Fruit fly (Drosophila melanogaster) whole organism, pupa: Measurements from ENCODE around the gene fzy.

Experiments
- CG10348 ChIP-seq: fragments of 200-800 bp; sonication (Bioruptor generic); IDR thresholded peaks from 2 replicates; pipeline ENCODE4 v1.3.6; 2022; ENCODE audit warnings: missing biosample characterization, missing genetic modification characterization
- CG12605 ChIP-seq: fragments of 200-800 bp; sonication (Bioruptor generic); IDR thresholded peaks from 2 replicates; pipeline ENCODE4 v1.3.6; 2022; ENCODE audit warnings: missing biosample characterization, missing genetic modification characterization
- CG13204 ChIP-seq: fragments of 200-800 bp; sonication (Bioruptor generic); optimal IDR thresholded peaks from 2 replicates; lab custom pipeline; 2018; ENCODE audit warnings: missing biosample characterization, mild to moderate bottlenecking, missing genetic modification characterization, moderate library complexity
- CG14655 ChIP-seq: fragments of 200-800 bp; sonication (Bioruptor generic); optimal IDR thresholded peaks from 3 replicates; lab custom pipeline; 2017; ENCODE audit warnings: mild to moderate bottlenecking, missing biosample characterization, missing genetic modification reagents, missing genetic modification characterization
- CG15710 ChIP-seq: fragments of 200-800 bp; sonication (Bioruptor generic); optimal IDR thresholded peaks from 2 replicates; lab custom pipeline; 2018; ENCODE audit warnings: missing biosample characterization, mild to moderate bottlenecking, missing genetic modification characterization, moderate library complexity
- CG17806 ChIP-seq: fragments of 200-800 bp; sonication (Bioruptor generic); optimal IDR thresholded peaks from 2 replicates; lab custom pipeline; 2018; ENCODE audit warnings: missing biosample characterization, mild to moderate bottlenecking, missing genetic modification characterization, moderate library complexity
- CG32121 ChIP-seq: fragments of 200-800 bp; sonication (Bioruptor generic); IDR thresholded peaks from 2 replicates; pipeline ENCODE4 v1.3.6; 2022; ENCODE audit warnings: missing biosample characterization, missing genetic modification characterization
- CG34367 ChIP-seq: fragments of 200-800 bp; sonication (Bioruptor generic); optimal IDR thresholded peaks from 2 replicates; lab custom pipeline; 2018; ENCODE audit warnings: missing biosample characterization, mild to moderate bottlenecking, missing genetic modification characterization
- CG4496 ChIP-seq: fragments of 200-800 bp; sonication (Bioruptor generic); IDR thresholded peaks from 3 replicates; pipeline ENCODE4 v1.3.6; 2022; ENCODE audit warnings: missing biosample characterization, missing genetic modification characterization
- CG8159 ChIP-seq: fragments of 200-800 bp; sonication (Bioruptor generic); optimal IDR thresholded peaks from 3 replicates; lab custom pipeline; 2018; ENCODE audit warnings: missing biosample characterization, mild to moderate bottlenecking, missing genetic modification characterization, moderate library complexity
- CG8301 ChIP-seq: fragments of 200-800 bp; sonication (Bioruptor generic); optimal IDR thresholded peaks from 2 replicates; lab custom pipeline; 2018; ENCODE audit warnings: missing biosample characterization, mild to moderate bottlenecking, missing genetic modification characterization
- CG9948 ChIP-seq: fragments of 200-800 bp; sonication (Bioruptor generic); optimal IDR thresholded peaks from 2 replicates; lab custom pipeline; 2018; ENCODE audit warnings: missing biosample characterization, mild to moderate bottlenecking, missing genetic modification characterization, moderate library complexity
- D1 ChIP-seq: fragments of 200-800 bp; sonication (Bioruptor generic); optimal IDR thresholded peaks from 2 replicates; lab custom pipeline; 2018; ENCODE audit warnings: missing biosample characterization, mild to moderate bottlenecking, missing genetic modification characterization, moderate library complexity
- EcR ChIP-seq: fragments of 200-800 bp; sonication (Bioruptor generic); optimal IDR thresholded peaks from 3 replicates; lab custom pipeline; 2019; ENCODE audit warnings: missing biosample characterization, missing genetic modification characterization, mild to moderate bottlenecking, moderate library complexity, missing genetic modification reagents
- Ets98B ChIP-seq: fragments of 200-800 bp; sonication (Bioruptor generic); IDR thresholded peaks from 2 replicates; pipeline ENCODE4 v1.3.6; 2022; ENCODE audit warnings: missing biosample characterization, missing genetic modification characterization
- Pif1A ChIP-seq: fragments of 200-800 bp; sonication (Bioruptor generic); optimal IDR thresholded peaks from 3 replicates; lab custom pipeline; 2016; ENCODE audit warnings: missing biosample characterization, missing genetic modification characterization
- Pif1B ChIP-seq: fragments of 200-800 bp; sonication (Bioruptor generic); optimal IDR thresholded peaks from 3 replicates; lab custom pipeline; 2016; ENCODE audit warnings: missing biosample characterization, missing genetic modification characterization
- Snoo ChIP-seq: fragments of 200-800 bp; sonication (Bioruptor generic); optimal IDR thresholded peaks from 3 replicates; lab custom pipeline; 2017; ENCODE audit warnings: missing biosample characterization, mild to moderate bottlenecking, missing genetic modification characterization, inconsistent platforms
- fd96Ca ChIP-seq: fragments of 200-800 bp; sonication (Bioruptor generic); IDR thresholded peaks from 3 replicates; pipeline ENCODE4 v1.3.6; 2022; ENCODE audit warnings: missing biosample characterization, missing genetic modification characterization
- gl ChIP-seq: fragments of 200-800 bp; sonication (Bioruptor generic); optimal IDR thresholded peaks from 2 replicates; lab custom pipeline; 2018; ENCODE audit warnings: missing biosample characterization, mild to moderate bottlenecking, missing genetic modification characterization
- rn ChIP-seq: fragments of 200-800 bp; sonication (Bioruptor generic); IDR thresholded peaks from 2 replicates; pipeline ENCODE4 v1.3.6; 2022; ENCODE audit warnings: missing biosample characterization, missing genetic modification characterization

fzy gene

DNA sequence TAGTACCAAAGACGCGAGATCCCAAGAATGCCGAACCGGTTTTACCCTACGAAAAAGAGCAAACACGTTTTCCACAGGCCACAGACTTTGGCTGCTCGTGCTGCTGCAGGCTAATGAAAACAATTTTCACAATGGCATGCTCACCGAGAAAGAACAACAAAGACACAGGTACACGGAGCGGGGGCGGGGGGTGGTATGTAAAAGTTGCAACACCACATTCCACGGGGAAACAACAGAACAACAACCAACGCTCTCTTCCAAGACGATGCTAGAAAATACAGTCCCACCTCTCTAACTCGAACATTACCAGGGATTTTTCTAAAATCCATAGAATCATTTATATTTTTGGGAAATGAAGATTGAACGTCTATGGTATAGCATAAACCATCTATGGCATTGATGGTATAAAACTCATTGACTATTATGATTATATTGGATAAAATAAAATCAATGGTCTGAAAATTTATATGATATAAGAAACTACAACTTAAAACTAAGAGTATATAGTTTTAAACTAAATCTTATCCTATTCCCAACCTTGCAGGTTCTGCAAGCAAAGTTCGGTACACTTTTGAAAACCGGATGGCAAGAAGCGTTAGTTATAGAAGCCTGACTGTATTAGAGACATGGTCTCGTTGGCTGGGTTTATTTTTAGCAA, 29.2 kb upstream of the fzy start:
- TF ChIP-seq CG13204 (GFP tag; lab: Kevin White, UChicago): no peak
- TF ChIP-seq Snoo (tag; lab: Kevin White, UChicago): no peak
- TF ChIP-seq gl: no peak
- peak; percentile 61 for TF ChIP-seq CG9948 (tag; lab: Kevin White, UChicago)
- peak; percentile 60; the same call in 2 of the 3 replicates for TF ChIP-seq CG4496 (GFP tag; lab: Robert Waterston, UW)
- no peak for TF ChIP-seq fd96Ca (GFP tag; lab: Robert Waterston, UW)
- no peak for TF ChIP-seq CG10348 (GFP tag; lab: Robert Waterston, UW)
- TF ChIP-seq EcR: no peak
- TF ChIP-seq CG17806 (tag; lab: Kevin White, UChicago): peak; percentile 50
- no peak for TF ChIP-seq Pif1A (GFP tag; lab: Kevin White, UChicago)
- TF ChIP-seq rn: no peak
- TF ChIP-seq CG8301: peak; percentile 74
- peak; percentile 22; the same call in 1 of the 2 replicates for TF ChIP-seq Ets98B (GFP tag; lab: Robert Waterston, UW)
- TF ChIP-seq CG15710 (tag; lab: Kevin White, UChicago): peak; percentile 12
- peak; percentile 81 for TF ChIP-seq CG14655 (GFP tag; lab: Kevin White, UChicago)
- TF ChIP-seq CG12605 (GFP tag; lab: Robert Waterston, UW): no peak
- peak; percentile 54 for TF ChIP-seq CG8159
- peak; percentile 28 for TF ChIP-seq CG34367 (tag; lab: Kevin White, UChicago)
- peak; percentile 4 for TF ChIP-seq Pif1B
- no peak for TF ChIP-seq D1 (tag; lab: Kevin White, UChicago)
- TF ChIP-seq CG32121 (GFP tag; lab: Robert Waterston, UW): no peak

DNA sequence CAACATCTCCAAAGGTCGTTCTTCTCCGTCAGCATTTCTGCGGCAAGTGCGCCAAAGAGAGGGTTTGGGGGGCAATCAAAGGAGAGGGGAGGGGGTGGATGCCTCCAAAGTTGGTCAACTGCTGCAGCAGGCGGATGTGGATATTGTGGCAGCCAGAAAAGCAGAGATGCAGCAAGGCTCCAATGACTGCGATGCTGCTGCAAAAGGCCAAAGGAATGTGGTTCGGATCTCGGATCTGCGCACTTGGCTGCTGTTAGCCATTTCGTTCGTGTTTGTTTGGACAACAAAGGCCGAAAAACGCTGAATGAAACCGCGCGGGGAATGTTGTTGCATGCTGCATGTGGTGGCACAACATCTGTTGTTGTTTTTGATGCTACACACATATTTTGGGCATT, 28.7 kb upstream of the fzy start:
- TF ChIP-seq CG15710 (tag; lab: Kevin White, UChicago) (no peak), Ets98B (GFP tag; lab: Robert Waterston, UW) (0 out of 2 replicates have a peak, but pooled peaks have one; percentile 2), CG14655 (GFP tag; lab: Kevin White, UChicago) (no peak), CG13204 (GFP tag; lab: Kevin White, UChicago) (no peak), EcR (peak; percentile 11), gl (no peak), fd96Ca (GFP tag; lab: Robert Waterston, UW) (0 out of 3 replicates have a peak, but pooled peaks have one; percentile 30), CG8159 (no peak), CG4496 (GFP tag; lab: Robert Waterston, UW) (0 out of 3 replicates have a peak, but pooled peaks have one; percentile 20)
- TF ChIP-seq, all 21 proteins: peak for 4

DNA sequence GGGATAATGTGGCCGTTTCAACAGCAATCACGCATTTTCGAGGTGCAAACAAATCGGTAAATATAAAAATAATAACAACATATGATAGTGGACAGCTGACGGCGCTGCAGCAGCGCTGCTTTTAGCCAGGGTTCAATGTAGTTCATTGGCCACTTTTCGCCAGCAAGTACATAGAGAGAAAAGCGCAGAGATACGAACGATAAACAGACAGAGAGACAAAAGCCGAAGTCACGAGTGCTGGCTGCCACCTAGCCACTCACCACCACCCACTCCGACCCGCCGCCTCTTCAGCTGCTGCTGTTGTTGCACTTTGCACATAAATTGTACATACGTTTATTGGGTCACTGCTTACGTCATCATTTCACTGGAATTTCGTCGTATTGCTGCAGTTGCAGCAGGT, 27.9 kb upstream of the fzy start:
- TF ChIP-seq CG13204 (GFP tag; lab: Kevin White, UChicago) (no peak), CG9948 (tag; lab: Kevin White, UChicago) (no peak), CG34367 (tag; lab: Kevin White, UChicago) (no peak), CG14655 (GFP tag; lab: Kevin White, UChicago) (no peak), CG4496 (GFP tag; lab: Robert Waterston, UW) (no peak), CG8301 (no peak), EcR (peak; percentile 79), gl (no peak), Ets98B (GFP tag; lab: Robert Waterston, UW) (no peak), Pif1A (GFP tag; lab: Kevin White, UChicago) (no peak), CG17806 (tag; lab: Kevin White, UChicago) (no peak), rn (no peak), Snoo (tag; lab: Kevin White, UChicago) (no peak), D1 (tag; lab: Kevin White, UChicago) (no peak), Pif1B (no peak), fd96Ca (GFP tag; lab: Robert Waterston, UW) (peak; percentile 50; the same call in 1 of the 3 replicates), CG12605 (GFP tag; lab: Robert Waterston, UW) (0 out of 2 replicates have a peak, but pooled peaks have one; percentile 22), CG32121 (GFP tag; lab: Robert Waterston, UW) (peak; percentile 36; the same call in 1 of the 2 replicates), CG15710 (tag; lab: Kevin White, UChicago) (no peak), CG10348 (GFP tag; lab: Robert Waterston, UW) (no peak), CG8159 (no peak)

DNA sequence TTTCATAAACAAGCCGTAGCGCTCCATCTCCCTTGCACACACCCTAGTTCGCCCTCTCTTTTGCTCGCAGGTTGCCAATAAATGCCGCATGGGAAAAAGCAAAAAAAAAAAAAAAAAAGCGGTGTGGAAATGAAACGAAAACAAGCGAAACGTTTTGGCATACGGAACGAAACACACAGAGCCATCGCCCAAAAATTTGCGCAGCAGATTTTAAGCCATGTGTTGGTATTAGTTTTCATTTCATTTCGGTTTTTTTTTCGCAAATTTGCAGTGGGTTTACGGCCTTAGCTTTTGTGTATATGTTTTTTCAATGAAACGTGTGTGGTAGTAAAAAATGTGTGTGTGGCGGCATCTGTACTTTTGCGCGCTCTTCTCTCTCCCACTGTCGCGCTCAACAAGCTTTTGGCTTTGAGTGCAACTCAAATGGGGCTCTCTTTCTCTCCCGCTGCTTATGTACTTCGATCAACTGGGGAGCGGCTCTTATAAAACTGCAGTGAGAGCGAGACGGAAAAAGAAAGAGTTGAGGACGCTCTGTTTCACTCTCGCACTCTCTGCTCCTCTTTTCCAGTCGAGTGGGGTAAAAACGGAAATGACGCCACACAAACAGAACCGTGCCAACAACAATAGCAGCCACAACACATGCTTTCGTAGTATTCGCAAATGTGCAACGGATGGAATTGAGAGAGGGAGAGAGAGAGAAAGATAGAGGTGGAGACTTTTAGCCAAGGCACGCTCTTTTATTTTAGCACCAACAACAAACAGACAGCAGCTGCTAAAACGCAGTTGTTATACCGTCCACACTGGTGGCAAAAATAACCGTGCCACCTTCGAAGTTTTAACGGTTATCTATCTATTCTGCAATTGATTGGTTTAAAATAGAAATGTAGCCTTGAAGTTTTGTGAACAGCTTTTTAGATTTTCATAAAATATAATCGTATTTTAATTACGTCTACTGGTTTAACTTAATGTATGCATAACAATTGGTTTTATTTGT, 26.2 kb upstream of the fzy start:
- TF ChIP-seq CG12605 (GFP tag; lab: Robert Waterston, UW): no peak
- TF ChIP-seq CG14655 (GFP tag; lab: Kevin White, UChicago): peak; percentile 64
- peak; percentile 48 for TF ChIP-seq D1 (tag; lab: Kevin White, UChicago)
- peak; percentile 65 for TF ChIP-seq CG8301
- TF ChIP-seq EcR: peak; percentile 60
- no peak for TF ChIP-seq CG4496 (GFP tag; lab: Robert Waterston, UW)
- TF ChIP-seq Pif1B: peak; percentile 45
- peak; percentile 33 for TF ChIP-seq CG9948 (tag; lab: Kevin White, UChicago)
- TF ChIP-seq gl: peak; percentile 30
- TF ChIP-seq rn: no peak
- peak; percentile 68 for TF ChIP-seq CG13204 (GFP tag; lab: Kevin White, UChicago)
- peak; percentile 65 for TF ChIP-seq Pif1A (GFP tag; lab: Kevin White, UChicago)
- TF ChIP-seq CG17806 (tag; lab: Kevin White, UChicago): peak; percentile 34
- peak; percentile 52 for TF ChIP-seq CG15710 (tag; lab: Kevin White, UChicago)
- peak; percentile 38 for TF ChIP-seq CG34367 (tag; lab: Kevin White, UChicago)
- TF ChIP-seq CG32121 (GFP tag; lab: Robert Waterston, UW): no peak
- TF ChIP-seq Snoo (tag; lab: Kevin White, UChicago): peak; percentile 70
- peak; percentile 65 for TF ChIP-seq CG8159
